Worm (Caenorhabditis elegans) whole organism, L1 larva: ENCODE data around the gene gly-14.

Source experiments
- C16A3.4 ChIP-seq: fragments of 150-350 bp; optimal IDR thresholded peaks from 2 replicates; lab custom pipeline; 2014; ENCODE audit warnings: missing biosample characterization, missing genetic modification characterization
- C34B4.2 ChIP-seq: sonication (generic microtip); optimal IDR thresholded peaks from 2 replicates; lab custom pipeline; 2017; ENCODE audit warnings: mild to moderate bottlenecking, missing genetic modification characterization, missing compliant biosample characterization
- blmp-1 ChIP-seq: fragments of 150-350 bp; optimal IDR thresholded peaks from 2 replicates; lab custom pipeline; 2014; ENCODE audit warnings: missing biosample characterization, missing genetic modification characterization
- ceh-63 ChIP-seq: fragments of 200-800 bp; sonication (Bioruptor generic); optimal IDR thresholded peaks from 2 replicates; lab custom pipeline; 2018; ENCODE audit warnings: mild to moderate bottlenecking, missing genetic modification characterization, missing compliant biosample characterization
- ceh-82 ChIP-seq, 3 experiments: fragments of 150-350 bp in 1 of 3; sonication (generic microtip) in 2 of 3; optimal IDR thresholded peaks; 2 replicates each; lab custom pipeline; 2014 to 2017; ENCODE audit warnings: missing biosample characterization in 3 of 3, missing genetic modification characterization in 3 of 3
- efl-1 ChIP-seq, 4 experiments: fragments of 150-350 bp; optimal IDR thresholded peaks in 3 of 4; peaks in 1 of 4; 1 replicate in 1 of 4; 2 replicates in 3 of 4; lab custom pipeline; 2014; ENCODE audit warnings: missing biosample characterization in 2 of 4, missing genetic modification characterization in 2 of 4, missing genetic modification reagents in 2 of 4
- egl-27 ChIP-seq, 2 experiments: fragments of 150-350 bp in 1 of 2; sonication (generic microtip); optimal IDR thresholded peaks; 3 replicates each; lab custom pipeline; 2017 to 2018; ENCODE audit warnings: missing biosample characterization in 2 of 2, missing genetic modification characterization in 2 of 2, missing genetic modification reagents in 2 of 2
- elt-2 ChIP-seq: sonication (generic microtip); optimal IDR thresholded peaks from 2 replicates; lab custom pipeline; 2016; ENCODE audit warnings: missing genetic modification characterization, mild to moderate bottlenecking, inconsistent platforms, missing compliant biosample characterization, missing genetic modification reagents
- ets-5 ChIP-seq: fragments of 200-800 bp; sonication (Bioruptor generic); IDR thresholded peaks from 2 replicates; pipeline ENCODE4 v1.3.6; 2022; ENCODE audit warnings: missing genetic modification characterization, missing compliant biosample characterization
- fkh-8 ChIP-seq: sonication (generic microtip); optimal IDR thresholded peaks from 2 replicates; lab custom pipeline; 2016; ENCODE audit warnings: mild to moderate bottlenecking, missing genetic modification characterization, missing compliant biosample characterization
- hlh-17 ChIP-seq: fragments of 200-800 bp; sonication (Bioruptor generic); optimal IDR thresholded peaks from 2 replicates; lab custom pipeline; 2018; ENCODE audit warnings: missing genetic modification characterization, mild to moderate bottlenecking, missing compliant biosample characterization, moderate library complexity, borderline replicate concordance
- isw-1 ChIP-seq: fragments of 200-800 bp; sonication (Bioruptor generic); IDR thresholded peaks from 2 replicates; pipeline ENCODE4 v1.3.6; 2022; ENCODE audit warnings: missing genetic modification characterization, missing compliant biosample characterization
- lin-14 ChIP-seq: fragments of 200-800 bp; sonication (Bioruptor generic); optimal IDR thresholded peaks from 2 replicates; lab custom pipeline; 2018; ENCODE audit warnings: mild to moderate bottlenecking, missing genetic modification characterization, moderate library complexity, missing compliant biosample characterization
- lin-35 ChIP-seq, 2 experiments: fragments of 150-350 bp; optimal IDR thresholded peaks; 2 replicates each; lab custom pipeline; 2014; ENCODE audit warnings: missing biosample characterization in 2 of 2, missing genetic modification characterization in 2 of 2, missing genetic modification reagents in 2 of 2
- lsy-2 ChIP-seq, 2 experiments: fragments of 150-350 bp; optimal IDR thresholded peaks; 2 replicates each; lab custom pipeline; 2014; ENCODE audit warnings: missing biosample characterization in 2 of 2, missing genetic modification characterization in 2 of 2
- mef-2 ChIP-seq: fragments of 150-350 bp; optimal IDR thresholded peaks from 2 replicates; lab custom pipeline; 2014; ENCODE audit warnings: missing biosample characterization, missing genetic modification characterization
- mep-1 ChIP-seq: fragments of 150-350 bp; optimal IDR thresholded peaks from 2 replicates; lab custom pipeline; 2014; ENCODE audit warnings: missing biosample characterization, missing genetic modification characterization
- nhr-19 ChIP-seq: fragments of 200-800 bp; sonication (Bioruptor generic); conservative IDR thresholded peaks from 2 replicates; pipeline ENCODE4 v1.3.6; 2022; ENCODE audit warnings: missing genetic modification characterization, missing compliant biosample characterization
- nhr-28 ChIP-seq: fragments of 150-350 bp; optimal IDR thresholded peaks from 2 replicates; lab custom pipeline; 2014; ENCODE audit warnings: missing biosample characterization, missing genetic modification characterization
- nhr-47 ChIP-seq: sonication (generic microtip); optimal IDR thresholded peaks from 2 replicates; lab custom pipeline; 2016; ENCODE audit warnings: mild to moderate bottlenecking, missing genetic modification characterization, moderate library complexity, missing compliant biosample characterization
- nhr-71 ChIP-seq: sonication (generic microtip); optimal IDR thresholded peaks from 2 replicates; lab custom pipeline; 2016; ENCODE audit warnings: mild to moderate bottlenecking, missing genetic modification characterization, moderate library complexity, missing compliant biosample characterization
- nhr-76 ChIP-seq: sonication (generic microtip); optimal IDR thresholded peaks from 2 replicates; lab custom pipeline; 2017; ENCODE audit warnings: missing biosample characterization, missing genetic modification characterization
- nhr-77 ChIP-seq: fragments of 150-350 bp; optimal IDR thresholded peaks from 2 replicates; lab custom pipeline; 2014; ENCODE audit warnings: missing biosample characterization, missing genetic modification characterization
- nhr-90 ChIP-seq: sonication (generic microtip); optimal IDR thresholded peaks from 2 replicates; lab custom pipeline; 2016; ENCODE audit warnings: mild to moderate bottlenecking, missing genetic modification characterization, missing compliant biosample characterization; ENCODE audit not compliant: poor library complexity
- pax-3 ChIP-seq: fragments of 200-800 bp; sonication (Bioruptor generic); optimal IDR thresholded peaks from 2 replicates; lab custom pipeline; 2018; ENCODE audit warnings: mild to moderate bottlenecking, missing genetic modification characterization, moderate library complexity, missing compliant biosample characterization
- rnt-1 ChIP-seq: sonication (generic microtip); optimal IDR thresholded peaks from 2 replicates; lab custom pipeline; 2016; ENCODE audit warnings: mild to moderate bottlenecking, missing genetic modification characterization, moderate library complexity, missing compliant biosample characterization
- sox-4 ChIP-seq: sonication (generic microtip); optimal IDR thresholded peaks from 2 replicates; lab custom pipeline; 2016; ENCODE audit warnings: missing genetic modification characterization, missing compliant biosample characterization
- swsn-7 ChIP-seq: sonication (generic microtip); optimal IDR thresholded peaks from 2 replicates; lab custom pipeline; 2016; ENCODE audit warnings: missing genetic modification characterization, missing compliant biosample characterization
- tbx-2 ChIP-seq: sonication (generic microtip); optimal IDR thresholded peaks from 2 replicates; lab custom pipeline; 2016; ENCODE audit warnings: missing genetic modification characterization, missing compliant biosample characterization
- tlp-1 ChIP-seq: fragments of 150-350 bp; optimal IDR thresholded peaks from 2 replicates; lab custom pipeline; 2014; ENCODE audit warnings: missing biosample characterization, missing genetic modification characterization
- unc-86 ChIP-seq: sonication (generic microtip); optimal IDR thresholded peaks from 2 replicates; lab custom pipeline; 2016; ENCODE audit warnings: missing genetic modification characterization, missing compliant biosample characterization
- unc-98 ChIP-seq: fragments of 200-800 bp; sonication (Bioruptor generic); IDR thresholded peaks from 2 replicates; pipeline ENCODE4 v1.3.6; 2022; ENCODE audit warnings: missing genetic modification characterization, missing compliant biosample characterization
- vab-15 ChIP-seq: sonication (generic microtip); optimal IDR thresholded peaks from 2 replicates; lab custom pipeline; 2017; ENCODE audit warnings: missing genotype, mild to moderate bottlenecking, missing genetic modification characterization, missing compliant biosample characterization
- zip-4 ChIP-seq: fragments of 200-800 bp; sonication (Bioruptor generic); optimal IDR thresholded peaks from 2 replicates; lab custom pipeline; 2018; ENCODE audit warnings: mild to moderate bottlenecking, missing genetic modification characterization, moderate library complexity, missing compliant biosample characterization
- ztf-11 ChIP-seq, 2 experiments: sonication (generic microtip); optimal IDR thresholded peaks; 2 replicates each; lab custom pipeline; 2016 to 2017; ENCODE audit warnings: missing genetic modification characterization in 2 of 2, missing biosample characterization in 1 of 2, missing compliant biosample characterization in 1 of 2

gly-14 gene

ce11 chrIII:3503286-3503685, 10.2 kb upstream of the gly-14 start, which contains the start of gene rpl-16:
Gene rpl-16, minus strand, starts transcription at chrIII:3503604.
- TF ChIP-seq tlp-1 (tag; lab: Kevin White, UChicago) (no peak), hlh-17 (GFP tag; lab: Kevin White, UChicago) (no peak), blmp-1 (no peak), zip-4 (no peak), elt-2 (no peak)

- TF ChIP-seq lsy-2 (tag; optimal IDR thresholded peaks at IDR 0.05; lab: Kevin White, UChicago) (peak in 1 of 2 experiments; percentile 38), efl-1 (optimal IDR thresholded peaks at IDR 0.05; lab: Kevin White, UChicago) (no peak), efl-1 (GFP tag; optimal IDR thresholded peaks at IDR 0.05 in 1 of 2; lab: Kevin White, UChicago) (peak in 1 of 2 experiments; percentile 3), tlp-1 (tag; lab: Kevin White, UChicago) (no peak)
Measured at ce11 chrIII:3502215-3502838, 9.3 kb upstream of the gly-14 start, which contains the start of gene M01F1.8. Gene M01F1.8, minus strand, starts transcription at chrIII:3502549.

- TF ChIP-seq swsn-7 (tag; lab: Kevin White, UChicago) = peak; percentile 3
- TF ChIP-seq nhr-28 (tag; lab: Kevin White, UChicago) = no peak
- no peak for TF ChIP-seq sox-4 (tag; lab: Kevin White, UChicago)
- peak; percentile 65 for TF ChIP-seq vab-15 (tag; lab: Kevin White, UChicago)
- TF ChIP-seq fkh-8 (tag; lab: Kevin White, UChicago) = peak; percentile 23
- peak; percentile 40; the same call in 1 of the 2 replicates for TF ChIP-seq nhr-19 (GFP tag; lab: Robert Waterston, UW)
- TF ChIP-seq unc-86 = peak; percentile 31
- peak; percentile 33 for TF ChIP-seq nhr-71 (tag; lab: Kevin White, UChicago)
- no peak for TF ChIP-seq mef-2 (tag; lab: Kevin White, UChicago)
- no peak for TF ChIP-seq ets-5 (GFP tag; lab: Robert Waterston, UW)
- TF ChIP-seq C16A3.4 (tag; lab: Kevin White, UChicago) = no peak
- TF ChIP-seq nhr-76 = no peak
- TF ChIP-seq rnt-1 (tag; lab: Kevin White, UChicago) = peak; percentile 60
- no peak for TF ChIP-seq egl-27 (tag; optimal IDR thresholded peaks at IDR 0.05; lab: Kevin White, UChicago)
- peak; percentile 20 for TF ChIP-seq ceh-63 (GFP tag; lab: Kevin White, UChicago)
- TF ChIP-seq lsy-2 (tag; optimal IDR thresholded peaks at IDR 0.05; lab: Kevin White, UChicago) = peak in 1 of 2 experiments; percentile 18
- TF ChIP-seq nhr-77 = no peak
- no peak for TF ChIP-seq lin-14
- peak; percentile 45 for TF ChIP-seq nhr-90 (tag; lab: Kevin White, UChicago)
- peak; percentile 22 to 80 for TF ChIP-seq efl-1 (optimal IDR thresholded peaks at IDR 0.05; lab: Kevin White, UChicago)
- TF ChIP-seq efl-1 (GFP tag; optimal IDR thresholded peaks at IDR 0.05 in 1 of 2; lab: Kevin White, UChicago) = peak; percentile 1 to 39
- peak in 1 of 2 experiments; percentile 54 for TF ChIP-seq ztf-11 (tag; optimal IDR thresholded peaks at IDR 0.05; lab: Kevin White, UChicago)
- peak; percentile 31 for TF ChIP-seq isw-1
- TF ChIP-seq mep-1 (tag; lab: Kevin White, UChicago) = no peak
- no peak for TF ChIP-seq lin-35 (GFP tag; optimal IDR thresholded peaks at IDR 0.05; lab: Kevin White, UChicago)
- TF ChIP-seq tbx-2 (tag; lab: Kevin White, UChicago) = peak; percentile 42
- TF ChIP-seq ceh-82 (tag; optimal IDR thresholded peaks at IDR 0.05; lab: Kevin White, UChicago) = peak in 2 of 3 experiments; percentile 5 to 18
- no peak for TF ChIP-seq C34B4.2 (tag; lab: Kevin White, UChicago)
- peak; percentile 78 for TF ChIP-seq unc-98 (GFP tag; lab: Robert Waterston, UW)
- TF ChIP-seq pax-3 (tag; lab: Kevin White, UChicago) = peak; percentile 39
- peak; percentile 52 for TF ChIP-seq nhr-47
Measured at ce11 chrIII:3499850-3500249, 6.8 kb upstream of the gly-14 start.
